Fruit fly (Drosophila melanogaster) whole organism, embryonic: ENCODE results near the gene CG10730.

Source experiments
- CG10147 ChIP-seq: fragments of 200-800 bp; sonication (Bioruptor generic); optimal IDR thresholded peaks from 2 replicates; lab custom pipeline; 2019; ENCODE audit warnings: missing biosample characterization, mild to moderate bottlenecking, missing genetic modification characterization, moderate library complexity
- CG10431 ChIP-seq: fragments of 200-800 bp; sonication (Bioruptor generic); optimal IDR thresholded peaks from 3 replicates; lab custom pipeline; 2018; ENCODE audit warnings: missing biosample characterization, mild to moderate bottlenecking, missing genetic modification characterization
- CG10462 ChIP-seq: fragments of 200-800 bp; sonication (Bioruptor generic); optimal IDR thresholded peaks from 2 replicates; lab custom pipeline; 2016; ENCODE audit warnings: missing biosample characterization, missing genetic modification characterization
- CG11085 ChIP-seq: fragments of 200-800 bp; sonication (Bioruptor generic); IDR thresholded peaks from 2 replicates; pipeline ENCODE4 v1.3.6; 2022; ENCODE audit warnings: missing biosample characterization, missing genetic modification characterization
- CG11504 ChIP-seq: fragments of 200-800 bp; sonication (Bioruptor generic); optimal IDR thresholded peaks from 3 replicates; lab custom pipeline; 2019; ENCODE audit warnings: missing biosample characterization, mild to moderate bottlenecking, missing genetic modification characterization, moderate library complexity
- CG12659 ChIP-seq: fragments of 200-800 bp; sonication (Bioruptor generic); optimal IDR thresholded peaks from 3 replicates; lab custom pipeline; 2017; ENCODE audit warnings: mild to moderate bottlenecking, missing biosample characterization, missing genetic modification reagents, missing genetic modification characterization
- CG12744 ChIP-seq: fragments of 200-800 bp; sonication (Bioruptor generic); optimal IDR thresholded peaks from 2 replicates; lab custom pipeline; 2016; ENCODE audit warnings: missing biosample characterization, missing genetic modification characterization
- CG17568 ChIP-seq: fragments of 200-800 bp; sonication (Bioruptor generic); optimal IDR thresholded peaks from 2 replicates; lab custom pipeline; 2018; ENCODE audit warnings: missing biosample characterization, mild to moderate bottlenecking, missing genetic modification characterization, moderate library complexity
- CG17612 ChIP-seq: fragments of 200-800 bp; sonication (Bioruptor generic); IDR thresholded peaks from 2 replicates; pipeline ENCODE4 v1.3.6; 2022; ENCODE audit warnings: missing biosample characterization, missing genetic modification characterization
- CG18262 ChIP-seq: fragments of 200-800 bp; optimal IDR thresholded peaks from 3 replicates; lab custom pipeline; 2019; ENCODE audit warnings: missing biosample characterization, mild to moderate bottlenecking, missing genetic modification characterization, moderate library complexity
- CG1832 ChIP-seq: fragments of 200-800 bp; sonication (Bioruptor generic); optimal IDR thresholded peaks from 2 replicates; lab custom pipeline; 2017; ENCODE audit warnings: missing biosample characterization, mild to moderate bottlenecking, missing genetic modification characterization, inconsistent platforms
- CG2116 ChIP-seq: fragments of 200-800 bp; sonication (Bioruptor generic); optimal IDR thresholded peaks from 3 replicates; lab custom pipeline; 2018; ENCODE audit warnings: missing biosample characterization, mild to moderate bottlenecking, missing genetic modification characterization
- CG34224 ChIP-seq: fragments of 200-800 bp; sonication (Bioruptor generic); IDR thresholded peaks from 3 replicates; pipeline ENCODE4 v1.3.6; 2022; ENCODE audit warnings: missing biosample characterization, missing genetic modification characterization; ENCODE audit not compliant: partially characterized antibody
- CG4328 ChIP-seq: fragments of 200-800 bp; sonication (Bioruptor generic); optimal IDR thresholded peaks from 3 replicates; lab custom pipeline; 2017; ENCODE audit warnings: missing biosample characterization, missing genetic modification reagents, missing genetic modification characterization
- CG4854 ChIP-seq: fragments of 200-800 bp; sonication (Bioruptor generic); optimal IDR thresholded peaks from 2 replicates; lab custom pipeline; 2016; ENCODE audit warnings: missing biosample characterization, missing genetic modification characterization, inconsistent platforms
- CG6254 ChIP-seq: fragments of 200-800 bp; sonication (Bioruptor generic); optimal IDR thresholded peaks from 3 replicates; lab custom pipeline; 2017; ENCODE audit warnings: mild to moderate bottlenecking, missing biosample characterization, missing genetic modification reagents, missing genetic modification characterization
- CG6689 ChIP-seq: fragments of 200-800 bp; sonication (Bioruptor generic); IDR thresholded peaks from 2 replicates; pipeline ENCODE4 v1.3.6; 2022; ENCODE audit warnings: missing biosample characterization, missing genetic modification characterization
- CG8281 ChIP-seq: fragments of 200-800 bp; sonication (Bioruptor generic); optimal IDR thresholded peaks from 2 replicates; lab custom pipeline; 2018; ENCODE audit warnings: missing biosample characterization, mild to moderate bottlenecking, missing genetic modification characterization, moderate library complexity
- CG8478 ChIP-seq: fragments of >200 bp; optimal IDR thresholded peaks from 2 replicates; lab custom pipeline; 2018
- CG8924 ChIP-seq: fragments of 200-800 bp; optimal IDR thresholded peaks from 3 replicates; lab custom pipeline; 2019; ENCODE audit warnings: missing biosample characterization, mild to moderate bottlenecking, missing genetic modification characterization, moderate library complexity
- CG9817 ChIP-seq: fragments of 200-800 bp; sonication (Bioruptor generic); optimal IDR thresholded peaks from 2 replicates; lab custom pipeline; 2018; ENCODE audit warnings: missing biosample characterization, mild to moderate bottlenecking, missing genetic modification characterization, moderate library complexity
- CkIIα-i1 ChIP-seq: fragments of 200-800 bp; sonication (Bioruptor generic); IDR thresholded peaks from 2 replicates; pipeline ENCODE4 v1.3.6; 2022; ENCODE audit warnings: missing biosample characterization, missing genetic modification characterization
- CrebB ChIP-seq: fragments of 200-800 bp; sonication (Bioruptor generic); optimal IDR thresholded peaks from 3 replicates; lab custom pipeline; 2018; ENCODE audit warnings: missing biosample characterization, mild to moderate bottlenecking, missing genetic modification characterization
- Dip2 ChIP-seq: fragments of 200-800 bp; sonication (Bioruptor generic); IDR thresholded peaks from 2 replicates; pipeline ENCODE4 v1.3.6; 2022; ENCODE audit warnings: missing biosample characterization, missing genetic modification characterization
- Dll ChIP-seq: fragments of 200-800 bp; sonication (Bioruptor generic); IDR thresholded peaks from 4 replicates; pipeline ENCODE4 v1.3.6; 2022; ENCODE audit warnings: missing biosample characterization, missing genetic modification characterization; ENCODE audit not compliant: partially characterized antibody
- Eip74EF ChIP-seq, 2 experiments: fragments of 200-800 bp in 1 of 2; fragments of >200 bp in 1 of 2; sonication (Bioruptor generic) in 1 of 2; optimal IDR thresholded peaks; 2 replicates each; lab custom pipeline; 2017 to 2019; ENCODE audit warnings: missing biosample characterization in 2 of 2, missing genetic modification characterization in 2 of 2, mild to moderate bottlenecking in 1 of 2, moderate library complexity in 1 of 2
- MBD-R2 ChIP-seq: fragments of 200-800 bp; sonication (Bioruptor generic); IDR thresholded peaks from 2 replicates; pipeline ENCODE4 v1.3.6; 2022; ENCODE audit warnings: missing biosample characterization, missing genetic modification characterization
- NFAT ChIP-seq: fragments of 200-800 bp; sonication (Bioruptor generic); IDR thresholded peaks from 2 replicates; pipeline ENCODE4 v1.3.6; 2022; ENCODE audit warnings: missing biosample characterization, missing genetic modification characterization
- Ssrp ChIP-seq: fragments of 200-800 bp; sonication (Bioruptor generic); optimal IDR thresholded peaks from 2 replicates; lab custom pipeline; 2018; ENCODE audit warnings: missing biosample characterization, mild to moderate bottlenecking, missing genetic modification characterization, moderate library complexity
- Tbp ChIP-seq: fragments of >200 bp; optimal IDR thresholded peaks from 2 replicates; lab custom pipeline; 2018; ENCODE audit warnings: missing biosample characterization, missing genetic modification characterization
- Trl ChIP-seq, 3 experiments: fragments of >200 bp in 2 of 3; fragments of 200-800 bp in 1 of 3; sonication (Bioruptor generic) in 1 of 3; optimal IDR thresholded peaks; 2 replicates in 1 of 3; 3 replicates in 2 of 3; lab custom pipeline; 2016 to 2017; ENCODE audit warnings: missing biosample characterization in 1 of 3, missing genetic modification characterization in 1 of 3
- ap ChIP-seq: fragments of 200-800 bp; sonication (Bioruptor generic); IDR thresholded peaks from 2 replicates; pipeline ENCODE4 v1.3.6; 2022; ENCODE audit warnings: missing biosample characterization, missing genetic modification characterization
- ara ChIP-seq: fragments of 200-800 bp; sonication (Bioruptor generic); IDR thresholded peaks from 2 replicates; pipeline ENCODE4 v1.3.6; 2022; ENCODE audit warnings: missing biosample characterization, missing genetic modification characterization
- chm ChIP-seq: fragments of 200-800 bp; sonication (Bioruptor generic); IDR thresholded peaks from 2 replicates; pipeline ENCODE4 v1.3.6; 2022; ENCODE audit warnings: missing biosample characterization, missing genetic modification characterization
- crol ChIP-seq: fragments of 200-800 bp; sonication (Bioruptor generic); IDR thresholded peaks from 2 replicates; pipeline ENCODE4 v1.3.6; 2022; ENCODE audit warnings: missing biosample characterization, missing genetic modification characterization
- fd64A ChIP-seq: fragments of 200-800 bp; sonication (Bioruptor generic); optimal IDR thresholded peaks from 3 replicates; lab custom pipeline; 2018; ENCODE audit warnings: missing biosample characterization, mild to moderate bottlenecking, missing genetic modification characterization
- gro ChIP-seq: fragments of 200-800 bp; sonication (Bioruptor generic); optimal IDR thresholded peaks from 2 replicates; lab custom pipeline; 2016; ENCODE audit warnings: missing biosample characterization, missing genetic modification characterization
- hb ChIP-seq: fragments of 200-800 bp; sonication (Bioruptor generic); IDR thresholded peaks from 3 replicates; pipeline ENCODE4 v1.3.6; 2022; ENCODE audit warnings: missing biosample characterization, missing genetic modification characterization; ENCODE audit not compliant: partially characterized antibody
- jigr1 ChIP-seq: fragments of 200-800 bp; sonication (Bioruptor generic); IDR thresholded peaks from 3 replicates; pipeline ENCODE4 v1.3.6; 2022; ENCODE audit warnings: missing biosample characterization, missing genetic modification characterization
- kni ChIP-seq: fragments of 200-800 bp; sonication (Bioruptor generic); optimal IDR thresholded peaks from 3 replicates; lab custom pipeline; 2017; ENCODE audit warnings: mild to moderate bottlenecking, missing biosample characterization, missing genetic modification reagents, missing genetic modification characterization
- knrl ChIP-seq: fragments of 200-800 bp; sonication (Bioruptor generic); IDR thresholded peaks from 3 replicates; pipeline ENCODE4 v1.3.6; 2022; ENCODE audit warnings: missing biosample characterization, missing genetic modification characterization; ENCODE audit not compliant: partially characterized antibody
- mld ChIP-seq: fragments of 200-800 bp; sonication (Bioruptor generic); IDR thresholded peaks from 3 replicates; pipeline ENCODE4 v1.3.6; 2022; ENCODE audit warnings: missing biosample characterization, missing genetic modification characterization; ENCODE audit not compliant: partially characterized antibody
- nmo ChIP-seq: fragments of 200-800 bp; sonication (Bioruptor generic); optimal IDR thresholded peaks from 2 replicates; lab custom pipeline; 2018; ENCODE audit warnings: missing biosample characterization, mild to moderate bottlenecking, missing genetic modification characterization, moderate library complexity
- odd ChIP-seq: fragments of 200-800 bp; sonication (Bioruptor generic); optimal IDR thresholded peaks from 2 replicates; lab custom pipeline; 2017; ENCODE audit warnings: missing biosample characterization, mild to moderate bottlenecking, missing genetic modification characterization
- phol ChIP-seq: fragments of 200-800 bp; sonication (Bioruptor generic); optimal IDR thresholded peaks from 3 replicates; lab custom pipeline; 2018; ENCODE audit warnings: missing biosample characterization, mild to moderate bottlenecking, missing genetic modification characterization, moderate library complexity
- rib ChIP-seq: fragments of 200-800 bp; sonication (Bioruptor generic); IDR thresholded peaks from 2 replicates; pipeline ENCODE4 v1.3.6; 2022; ENCODE audit warnings: missing biosample characterization, missing genetic modification characterization
- sc ChIP-seq, 3 experiments: fragments of >200 bp in 2 of 3; fragments of 200-800 bp in 1 of 3; sonication (Bioruptor generic) in 1 of 3; optimal IDR thresholded peaks; 2 replicates in 2 of 3; 3 replicates in 1 of 3; lab custom pipeline; 2017; ENCODE audit warnings: mild to moderate bottlenecking in 1 of 3, missing biosample characterization in 1 of 3, missing genetic modification characterization in 1 of 3, missing genetic modification reagents in 1 of 3
- slbo ChIP-seq: fragments of 200-800 bp; sonication (Bioruptor generic); IDR thresholded peaks from 2 replicates; pipeline ENCODE4 v1.3.6; 2022; ENCODE audit warnings: missing biosample characterization, missing genetic modification characterization
- stwl ChIP-seq: fragments of 200-800 bp; sonication (Bioruptor generic); optimal IDR thresholded peaks from 3 replicates; lab custom pipeline; 2018; ENCODE audit warnings: missing biosample characterization, mild to moderate bottlenecking, missing genetic modification characterization, moderate library complexity
- twi ChIP-seq: fragments of 200-800 bp; optimal IDR thresholded peaks from 2 replicates; lab custom pipeline; 2019; ENCODE audit warnings: missing biosample characterization, mild to moderate bottlenecking, missing genetic modification characterization, moderate library complexity

CG10730 gene

DNA sequence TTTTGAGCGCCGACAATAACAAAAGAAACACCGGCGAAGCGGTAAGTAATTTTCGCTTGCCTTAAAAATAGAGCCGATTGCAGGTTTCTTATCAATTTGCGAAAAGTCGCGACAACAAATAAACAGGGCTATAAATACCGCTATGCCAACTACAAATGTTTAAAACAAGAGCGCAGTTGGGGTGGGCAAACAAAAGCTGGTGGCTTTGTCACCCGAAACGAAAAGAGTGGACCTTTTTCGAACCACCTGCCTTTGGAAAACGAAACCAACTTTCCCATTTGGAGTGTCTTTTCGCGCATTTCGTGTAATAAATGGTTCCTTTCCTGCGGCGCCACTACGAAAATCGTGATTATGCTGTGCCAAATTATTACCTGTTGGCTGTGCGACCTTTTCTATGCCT lies 26.2 kb upstream of the CG10730 start (continued):
- TF ChIP-seq mld (GFP tag; lab: Robert Waterston, UW): no peak
- TF ChIP-seq NFAT (GFP tag; lab: Robert Waterston, UW): no peak
- TF ChIP-seq CG10462: no peak
- no peak for TF ChIP-seq Ssrp (tag; lab: Kevin White, UChicago)
- TF ChIP-seq stwl (tag; lab: Kevin White, UChicago): peak; percentile 57
- TF ChIP-seq nmo: no peak
- TF ChIP-seq CG11085 (GFP tag; lab: Robert Waterston, UW): no peak
- TF ChIP-seq CkIIα-i1 (GFP tag; lab: Robert Waterston, UW): no peak
- no peak for TF ChIP-seq Dll (GFP tag; lab: Robert Waterston, UW)
- no peak for TF ChIP-seq chm (GFP tag; lab: Robert Waterston, UW)
- no peak for TF ChIP-seq kni (GFP tag; lab: Kevin White, UChicago)
- TF ChIP-seq Tbp (GFP tag; lab: Kevin White, UChicago): no peak
- TF ChIP-seq twi (tag; lab: Kevin White, UChicago): no peak
- TF ChIP-seq ara (GFP tag; lab: Robert Waterston, UW): no peak
- TF ChIP-seq knrl (GFP tag; lab: Robert Waterston, UW): no peak
- no peak for TF ChIP-seq CG9817 (tag; lab: Kevin White, UChicago)
- no peak for TF ChIP-seq Eip74EF (GFP tag; optimal IDR thresholded peaks at IDR 0.05; lab: Kevin White, UChicago)
- TF ChIP-seq CG10147 (GFP tag; lab: Kevin White, UChicago): no peak
- no peak for TF ChIP-seq sc (optimal IDR thresholded peaks at IDR 0.05; lab: Kevin White, UChicago)
- no peak for TF ChIP-seq sc (GFP tag; optimal IDR thresholded peaks at IDR 0.05; lab: Kevin White, UChicago)
- TF ChIP-seq CG17612 (GFP tag; lab: Robert Waterston, UW): no peak
- TF ChIP-seq CG8924 (tag; lab: Kevin White, UChicago): no peak
- TF ChIP-seq CG12744: no peak
- TF ChIP-seq CG18262: no peak
- TF ChIP-seq fd64A (GFP tag; lab: Kevin White, UChicago): no peak
- TF ChIP-seq rib: no peak
- no peak for TF ChIP-seq jigr1 (GFP tag; lab: Robert Waterston, UW)
- TF ChIP-seq CG11504 (tag; lab: Kevin White, UChicago): peak; percentile 9
- TF ChIP-seq CG2116 (GFP tag; lab: Kevin White, UChicago): no peak
- TF ChIP-seq CG4854 (GFP tag; lab: Kevin White, UChicago): no peak
- TF ChIP-seq CG17568: no peak
- TF ChIP-seq crol (GFP tag; lab: Robert Waterston, UW): no peak
- no peak for TF ChIP-seq hb
- peak; percentile 24; the same call in 1 of the 2 replicates for TF ChIP-seq slbo (GFP tag; lab: Robert Waterston, UW)
- TF ChIP-seq CG1832 (GFP tag; lab: Kevin White, UChicago): no peak
- no peak for TF ChIP-seq CG10431
- no peak for TF ChIP-seq CG8281 (tag; lab: Kevin White, UChicago)
- TF ChIP-seq CG4328 (GFP tag; lab: Kevin White, UChicago): no peak
- TF ChIP-seq MBD-R2 (GFP tag; lab: Robert Waterston, UW): no peak
- TF ChIP-seq CG6254 (GFP tag; lab: Kevin White, UChicago): no peak
- no peak for TF ChIP-seq ap
- no peak for TF ChIP-seq odd
- no peak for TF ChIP-seq phol (tag; lab: Kevin White, UChicago)
- TF ChIP-seq Trl (optimal IDR thresholded peaks at IDR 0.05; lab: Kevin White, UChicago): no peak
- TF ChIP-seq Trl (GFP tag; optimal IDR thresholded peaks at IDR 0.05; lab: Kevin White, UChicago): no peak
- no peak for TF ChIP-seq CrebB (tag; lab: Kevin White, UChicago)
- TF ChIP-seq gro (GFP tag; lab: Kevin White, UChicago): no peak
- no peak for TF ChIP-seq CG8478 (lab: Kevin White, UChicago)
- TF ChIP-seq CG34224 (GFP tag; lab: Robert Waterston, UW): 0 out of 3 replicates have a peak, but pooled peaks have one; percentile 1
- TF ChIP-seq CG6689 (GFP tag; lab: Robert Waterston, UW): no peak
- TF ChIP-seq CG12659 (GFP tag; lab: Kevin White, UChicago): no peak
- TF ChIP-seq Dip2 (GFP tag; lab: Robert Waterston, UW): no peak
